Worm (Caenorhabditis elegans) whole organism, young adult: ENCODE measurements around the gene fbxa-224.

ENCODE experiments used
- B0261.1 ChIP-seq: sonication (generic microtip); optimal IDR thresholded peaks from 2 replicates; lab custom pipeline; 2016; ENCODE audit warnings: mild to moderate bottlenecking, missing genetic modification characterization, moderate library complexity, missing compliant biosample characterization
- F10E7.11 ChIP-seq: sonication (generic microtip); optimal IDR thresholded peaks from 2 replicates; lab custom pipeline; 2017; ENCODE audit warnings: mild to moderate bottlenecking, missing genetic modification characterization, moderate library complexity, missing compliant biosample characterization
- Y53G8AR.9 ChIP-seq: fragments of 200-800 bp; sonication (Bioruptor generic); conservative IDR thresholded peaks from 2 replicates; pipeline ENCODE4 v1.3.6; 2022; ENCODE audit warnings: missing genetic modification reagents, missing genetic modification characterization, missing compliant biosample characterization
- Y56A3A.18 ChIP-seq: fragments of 200-800 bp; sonication (Bioruptor generic); IDR thresholded peaks from 2 replicates; pipeline ENCODE4 v1.3.6; 2022; ENCODE audit warnings: missing genetic modification reagents, missing genetic modification characterization, missing compliant biosample characterization
- Y95B8A.8 ChIP-seq: fragments of 200-800 bp; sonication (Bioruptor generic); IDR thresholded peaks from 2 replicates; pipeline ENCODE4 v1.3.6; 2022; ENCODE audit warnings: missing genetic modification reagents, missing genetic modification characterization, missing compliant biosample characterization
- ama-1 ChIP-seq, 3 experiments: fragments of 150-350 bp in 1 of 3; sonication (generic microtip) in 2 of 3; optimal IDR thresholded peaks; 2 replicates each; lab custom pipeline; 2014 to 2018; ENCODE audit warnings: missing biosample characterization in 2 of 3, missing genetic modification characterization in 2 of 3, missing genetic modification reagents in 2 of 3
- aptf-2 ChIP-seq: fragments of 200-800 bp; sonication (Bioruptor generic); conservative IDR thresholded peaks from 2 replicates; pipeline ENCODE4 v1.3.6; 2022; ENCODE audit warnings: missing genetic modification reagents, missing genetic modification characterization, missing compliant biosample characterization
- aptf-3 ChIP-seq: fragments of 200-800 bp; sonication (Bioruptor generic); IDR thresholded peaks from 2 replicates; pipeline ENCODE4 v1.3.6; 2022; ENCODE audit warnings: missing genetic modification characterization, missing compliant biosample characterization
- atf-7 ChIP-seq: sonication (generic microtip); optimal IDR thresholded peaks from 2 replicates; lab custom pipeline; 2017; ENCODE audit warnings: mild to moderate bottlenecking, missing genetic modification characterization, missing compliant biosample characterization
- attf-3 ChIP-seq: fragments of 200-800 bp; sonication (Bioruptor generic); conservative IDR thresholded peaks from 2 replicates; pipeline ENCODE4 v1.3.6; 2022; ENCODE audit warnings: missing genetic modification reagents, missing genetic modification characterization, missing compliant biosample characterization
- attf-5 ChIP-seq: fragments of 200-800 bp; sonication (Bioruptor generic); optimal IDR thresholded peaks from 2 replicates; lab custom pipeline; 2018; ENCODE audit warnings: mild to moderate bottlenecking, missing genetic modification characterization, missing compliant biosample characterization
- attf-6 ChIP-seq: fragments of 200-800 bp; sonication (Bioruptor generic); IDR thresholded peaks from 2 replicates; pipeline ENCODE4 v1.3.6; 2022; ENCODE audit warnings: missing genetic modification reagents, missing genetic modification characterization, missing compliant biosample characterization
- bed-1 ChIP-seq: fragments of 200-800 bp; sonication (Bioruptor generic); IDR thresholded peaks from 2 replicates; pipeline ENCODE4 v1.3.6; 2022; ENCODE audit warnings: missing genetic modification reagents, missing genetic modification characterization, missing compliant biosample characterization
- bed-2 ChIP-seq: fragments of 200-800 bp; sonication (Bioruptor generic); IDR thresholded peaks from 2 replicates; pipeline ENCODE4 v1.3.6; 2022; ENCODE audit warnings: missing genetic modification reagents, missing genetic modification characterization, missing compliant biosample characterization
- cebp-2 ChIP-seq: fragments of 200-800 bp; sonication (Bioruptor generic); IDR thresholded peaks from 2 replicates; pipeline ENCODE4 v1.3.6; 2022; ENCODE audit warnings: missing genetic modification characterization, missing compliant biosample characterization
- ceh-79 ChIP-seq: sonication (generic microtip); optimal IDR thresholded peaks from 2 replicates; lab custom pipeline; 2017; ENCODE audit warnings: mild to moderate bottlenecking, missing genetic modification characterization, missing compliant biosample characterization
- dox-1 ChIP-seq: fragments of 200-800 bp; sonication (Bioruptor generic); IDR thresholded peaks from 2 replicates; pipeline ENCODE4 v1.3.6; 2022; ENCODE audit warnings: missing genetic modification reagents, missing genetic modification characterization, missing compliant biosample characterization
- dpl-1 ChIP-seq: fragments of 150-350 bp; optimal IDR thresholded peaks from 2 replicates; lab custom pipeline; 2014; ENCODE audit warnings: missing biosample characterization, missing genetic modification reagents, missing genetic modification characterization
- efl-1 ChIP-seq: fragments of 150-350 bp; optimal IDR thresholded peaks from 2 replicates; lab custom pipeline; 2014; ENCODE audit warnings: missing biosample characterization, missing genetic modification reagents, missing genetic modification characterization
- hlh-26 ChIP-seq: fragments of 200-800 bp; sonication (Bioruptor generic); conservative IDR thresholded peaks from 2 replicates; pipeline ENCODE4 v1.3.6; 2022; ENCODE audit warnings: missing genetic modification reagents, missing genetic modification characterization, missing compliant biosample characterization
- hmg-20 ChIP-seq: fragments of 200-800 bp; sonication (Bioruptor generic); IDR thresholded peaks from 2 replicates; pipeline ENCODE4 v1.3.6; 2022; ENCODE audit warnings: missing genetic modification reagents, missing genetic modification characterization, missing compliant biosample characterization
- hrde-1 ChIP-seq: sonication (generic microtip); optimal IDR thresholded peaks from 2 replicates; lab custom pipeline; 2016; ENCODE audit warnings: missing genetic modification characterization, mild to moderate bottlenecking, missing compliant biosample characterization, moderate library complexity, missing genotype, missing genetic modification reagents, borderline replicate concordance
- lag-1 ChIP-seq: fragments of 200-800 bp; sonication (Bioruptor generic); IDR thresholded peaks from 2 replicates; pipeline ENCODE4 v1.3.6; 2022; ENCODE audit warnings: missing genetic modification reagents, missing genetic modification characterization, missing compliant biosample characterization
- let-607 ChIP-seq, 2 experiments: fragments of 200-800 bp in 1 of 2; sonication (Bioruptor generic) in 1 of 2; sonication (generic microtip) in 1 of 2; optimal IDR thresholded peaks; 2 replicates each; lab custom pipeline; 2016 to 2018; ENCODE audit warnings: mild to moderate bottlenecking in 2 of 2, missing compliant biosample characterization in 2 of 2, missing genetic modification characterization in 2 of 2, moderate library complexity in 2 of 2, missing genotype in 1 of 2
- lin-40 ChIP-seq: sonication (generic microtip); optimal IDR thresholded peaks from 2 replicates; lab custom pipeline; 2016; ENCODE audit warnings: missing genetic modification characterization, mild to moderate bottlenecking, missing compliant biosample characterization, missing genotype, missing genetic modification reagents
- lir-1 ChIP-seq: fragments of 200-800 bp; sonication (Bioruptor generic); conservative IDR thresholded peaks from 2 replicates; pipeline ENCODE4 v1.3.6; 2022; ENCODE audit warnings: missing genetic modification reagents, missing genetic modification characterization, missing compliant biosample characterization
- madf-10 ChIP-seq: sonication (generic microtip); optimal IDR thresholded peaks from 2 replicates; lab custom pipeline; 2016; ENCODE audit warnings: mild to moderate bottlenecking, missing genetic modification characterization, missing compliant biosample characterization
- madf-8 ChIP-seq: fragments of 200-800 bp; sonication (Bioruptor generic); conservative IDR thresholded peaks from 2 replicates; pipeline ENCODE4 v1.3.6; 2022; ENCODE audit warnings: missing genetic modification reagents, missing genetic modification characterization, missing compliant biosample characterization
- mcd-1 ChIP-seq: fragments of 200-800 bp; sonication (Bioruptor generic); IDR thresholded peaks from 2 replicates; pipeline ENCODE4 v1.3.6; 2022; ENCODE audit warnings: missing genetic modification reagents, missing genetic modification characterization, missing compliant biosample characterization
- nfyb-1 ChIP-seq: fragments of 200-800 bp; sonication (Bioruptor generic); IDR thresholded peaks from 2 replicates; pipeline ENCODE4 v1.3.6; 2022; ENCODE audit warnings: missing genetic modification reagents, missing genetic modification characterization, missing compliant biosample characterization
- nhr-80 ChIP-seq: sonication (generic microtip); optimal IDR thresholded peaks from 2 replicates; lab custom pipeline; 2016; ENCODE audit warnings: missing genetic modification characterization, missing compliant biosample characterization
- nhr-90 ChIP-seq: sonication (generic microtip); optimal IDR thresholded peaks from 2 replicates; lab custom pipeline; 2016; ENCODE audit warnings: missing genotype, mild to moderate bottlenecking, missing genetic modification characterization, missing compliant biosample characterization
- pbrm-1 ChIP-seq: fragments of 200-800 bp; sonication (Bioruptor generic); IDR thresholded peaks from 2 replicates; pipeline ENCODE4 v1.3.6; 2022; ENCODE audit warnings: missing genetic modification reagents, missing genetic modification characterization, missing compliant biosample characterization
- rpc-1 ChIP-seq, 2 experiments: fragments of 150-350 bp in 1 of 2; sonication (generic microtip) in 1 of 2; optimal IDR thresholded peaks; 2 replicates each; lab custom pipeline; 2014 to 2018; ENCODE audit warnings: missing biosample characterization in 1 of 2, missing genetic modification characterization in 1 of 2, missing genetic modification reagents in 1 of 2, missing genotype in 1 of 2
- sptf-2 ChIP-seq: fragments of 200-800 bp; sonication (Bioruptor generic); optimal IDR thresholded peaks from 2 replicates; lab custom pipeline; 2018; ENCODE audit warnings: mild to moderate bottlenecking, missing genetic modification characterization, missing compliant biosample characterization
- tbp1 ChIP-seq: fragments of 200-800 bp; sonication (Bioruptor generic); optimal IDR thresholded peaks from 2 replicates; lab custom pipeline; 2018; ENCODE audit warnings: mild to moderate bottlenecking, missing genetic modification characterization, missing compliant biosample characterization

The fbxa-224 gene

ce11 chrII:7554716-7555247, 6.8 kb upstream of the fbxa-224 start:
- TF ChIP-seq dpl-1 (GFP tag; lab: Kevin White, UChicago), result no peak
- peak; percentile 2 for TF ChIP-seq lin-40 (tag; lab: Kevin White, UChicago)
- TF ChIP-seq nhr-90 (tag; lab: Kevin White, UChicago), result peak; percentile 23
- no peak for TF ChIP-seq hlh-26 (GFP tag; lab: Robert Waterston, UW)
- no peak for TF ChIP-seq rpc-1 (optimal IDR thresholded peaks at IDR 0.05; lab: Kevin White, UChicago)
- no peak for TF ChIP-seq rpc-1 (tag; optimal IDR thresholded peaks at IDR 0.05; lab: Kevin White, UChicago)
- no peak for TF ChIP-seq ama-1 (optimal IDR thresholded peaks at IDR 0.05; lab: Kevin White, UChicago)
- TF ChIP-seq ama-1 (GFP tag; optimal IDR thresholded peaks at IDR 0.05; lab: Kevin White, UChicago), result no peak
- peak; percentile 10 for TF ChIP-seq attf-5 (GFP tag; lab: Kevin White, UChicago)
- peak; percentile 46 for TF ChIP-seq tbp1 (GFP tag; lab: Kevin White, UChicago)
- no peak for TF ChIP-seq efl-1
- no peak for TF ChIP-seq lag-1 (GFP tag; lab: Robert Waterston, UW)
- TF ChIP-seq madf-10 (tag; lab: Kevin White, UChicago), result peak; percentile 36
- TF ChIP-seq attf-6 (GFP tag; lab: Robert Waterston, UW), result no peak
- TF ChIP-seq let-607 (tag; optimal IDR thresholded peaks at IDR 0.05; lab: Kevin White, UChicago), result peak in 1 of 2 experiments; percentile 31
- TF ChIP-seq atf-7 (tag; lab: Kevin White, UChicago), result peak; percentile 49
- peak; percentile 69 for TF ChIP-seq dox-1
- TF ChIP-seq madf-8 (GFP tag; lab: Robert Waterston, UW), result no peak
- TF ChIP-seq Y53G8AR.9 (GFP tag; lab: Robert Waterston, UW), result 0 out of 2 replicates have a peak, but pooled peaks have one; percentile 44
- 0 out of 2 replicates have a peak, but pooled peaks have one; percentile 13 for TF ChIP-seq nfyb-1 (GFP tag; lab: Robert Waterston, UW)
- peak; percentile 97 for TF ChIP-seq nhr-80
- TF ChIP-seq Y95B8A.8 (GFP tag; lab: Robert Waterston, UW), result no peak
- no peak for TF ChIP-seq aptf-3 (GFP tag; lab: Robert Waterston, UW)
- no peak for TF ChIP-seq ceh-79 (tag; lab: Kevin White, UChicago)
- no peak for TF ChIP-seq hrde-1 (tag; lab: Kevin White, UChicago)
- TF ChIP-seq hmg-20 (GFP tag; lab: Robert Waterston, UW), result no peak
- no peak for TF ChIP-seq attf-3 (GFP tag; lab: Robert Waterston, UW)
- no peak for TF ChIP-seq mcd-1 (GFP tag; lab: Robert Waterston, UW)
- TF ChIP-seq aptf-2, result no peak
- no peak for TF ChIP-seq B0261.1 (tag; lab: Kevin White, UChicago)
- no peak for TF ChIP-seq bed-1 (GFP tag; lab: Robert Waterston, UW)
- no peak for TF ChIP-seq bed-2 (GFP tag; lab: Robert Waterston, UW)

ce11 chrII:7553806-7554205, 5.9 kb upstream of the fbxa-224 start, which contains the start of gene ZK1290.10:
TSS of gene ZK1290.10 (minus strand) at chrII:7553906.
- TF ChIP-seq aptf-2 (no peak), sptf-2 (GFP tag; lab: Kevin White, UChicago) (no peak), pbrm-1 (GFP tag; lab: Robert Waterston, UW) (no peak), Y56A3A.18 (GFP tag; lab: Robert Waterston, UW) (0 out of 2 replicates have a peak, but pooled peaks have one; percentile 32), cebp-2 (GFP tag; lab: Robert Waterston, UW) (no peak), F10E7.11 (tag; lab: Kevin White, UChicago) (no peak), tbp1 (GFP tag; lab: Kevin White, UChicago) (no peak), lir-1 (GFP tag; lab: Robert Waterston, UW) (no peak)
- TF ChIP-seq, all 124 proteins: peak for 1
